Worm (Caenorhabditis elegans) whole organism, L4/young adult: ENCODE data around the gene dct-1.

Experiments used
- W03F9.2 ChIP-seq: fragments of 150-350 bp; optimal IDR thresholded peaks from 2 replicates; lab custom pipeline; 2014; ENCODE audit warnings: missing biosample characterization, missing genetic modification characterization
- dao-5 ChIP-seq: sonication (generic microtip); optimal IDR thresholded peaks from 2 replicates; lab custom pipeline; 2016; ENCODE audit warnings: missing genotype, missing genetic modification characterization, moderate library complexity, missing compliant biosample characterization
- him-1 ChIP-seq: sonication (generic microtip); optimal IDR thresholded peaks from 2 replicates; lab custom pipeline; 2016; ENCODE audit warnings: missing genotype, missing genetic modification reagents, missing genetic modification characterization, missing compliant biosample characterization

Gene dct-1

ce11 chrX:7952226-7953062 is 1.7 kb upstream of the dct-1 start:
- no peak for TF ChIP-seq W03F9.2 (tag; lab: Kevin White, UChicago)
- TF ChIP-seq dao-5 (tag; lab: Kevin White, UChicago) = no peak
- no peak for TF ChIP-seq him-1 (tag; lab: Kevin White, UChicago)

- no peak for TF ChIP-seq him-1 (tag; lab: Kevin White, UChicago)
- TF ChIP-seq dao-5 (tag; lab: Kevin White, UChicago) = no peak
- TF ChIP-seq W03F9.2 (tag; lab: Kevin White, UChicago) = no peak
Measured at ce11 chrX:7953063-7953337, 1.2 kb upstream of the dct-1 start.

ce11 chrX:7953695-7954094 is 459 bp upstream of the dct-1 start:
- no peak for TF ChIP-seq dao-5 (tag; lab: Kevin White, UChicago)
- TF ChIP-seq him-1 (tag; lab: Kevin White, UChicago) = no peak
- no peak for TF ChIP-seq W03F9.2 (tag; lab: Kevin White, UChicago)

ce11 chrX:7956449-7956848 is 2.3 kb downstream of the dct-1 start:
- TF ChIP-seq W03F9.2 (tag; lab: Kevin White, UChicago) (no peak), him-1 (tag; lab: Kevin White, UChicago) (no peak), dao-5 (tag; lab: Kevin White, UChicago) (no peak)

DNA sequence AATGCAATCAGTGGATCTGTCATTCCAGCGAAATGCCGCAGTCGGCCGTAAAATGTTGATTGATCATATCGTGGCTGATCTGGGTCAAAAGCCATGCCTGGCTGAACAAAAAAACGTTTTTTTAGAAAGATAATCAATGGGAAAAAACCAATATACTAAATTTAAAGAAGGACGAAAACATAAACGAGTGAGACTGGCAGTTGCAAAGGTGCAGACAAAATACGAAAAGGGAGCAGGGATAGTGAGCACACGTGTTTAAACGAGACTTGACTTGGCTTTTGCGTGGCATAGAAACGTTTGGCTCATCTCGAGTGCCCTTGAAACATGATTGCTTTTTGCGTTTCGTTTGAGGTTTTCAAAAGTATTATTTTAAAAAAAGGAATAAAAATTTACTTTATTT is 4.0 kb downstream of the dct-1 start, which contains the start of gene sfxn-2:
Gene sfxn-2, minus strand, starts transcription at position 101 of the 400 bp plus-strand sequence.
- TF ChIP-seq dao-5 (tag; lab: Kevin White, UChicago) (no peak), W03F9.2 (tag; lab: Kevin White, UChicago) (no peak), him-1 (tag; lab: Kevin White, UChicago) (no peak)

- TF ChIP-seq dao-5 (tag; lab: Kevin White, UChicago) (no peak), W03F9.2 (tag; lab: Kevin White, UChicago) (no peak), him-1 (tag; lab: Kevin White, UChicago) (no peak)
Measured at ce11 chrX:7961623-7962022, 7.5 kb downstream of the dct-1 start, which contains the start of gene sem-5. Gene sem-5, minus strand, starts transcription at chrX:7961723.

DNA sequence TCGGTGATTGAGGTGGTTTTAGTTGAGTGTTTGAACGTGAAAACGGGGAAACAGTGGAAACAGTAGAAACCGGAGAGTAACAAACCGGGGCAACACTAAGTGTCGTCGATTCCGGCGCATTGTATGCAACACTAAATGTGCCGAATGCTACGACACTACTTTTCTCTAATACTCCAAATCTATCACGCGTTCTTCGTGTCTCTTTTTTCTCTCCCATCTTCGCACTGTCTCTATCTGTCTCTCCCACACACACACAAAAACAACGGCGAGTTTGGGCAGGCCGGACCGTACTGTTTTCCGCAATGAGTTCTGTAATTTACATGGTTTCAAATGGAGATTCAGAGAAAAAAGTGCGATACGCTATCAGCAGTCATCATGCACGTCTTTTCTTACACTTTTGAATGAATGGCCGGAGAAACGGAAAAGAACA is 7.9 kb downstream of the dct-1 start:
- TF ChIP-seq dao-5 (tag; lab: Kevin White, UChicago) = no peak
- TF ChIP-seq him-1 (tag; lab: Kevin White, UChicago) = no peak
- TF ChIP-seq W03F9.2 (tag; lab: Kevin White, UChicago) = no peak

DNA sequence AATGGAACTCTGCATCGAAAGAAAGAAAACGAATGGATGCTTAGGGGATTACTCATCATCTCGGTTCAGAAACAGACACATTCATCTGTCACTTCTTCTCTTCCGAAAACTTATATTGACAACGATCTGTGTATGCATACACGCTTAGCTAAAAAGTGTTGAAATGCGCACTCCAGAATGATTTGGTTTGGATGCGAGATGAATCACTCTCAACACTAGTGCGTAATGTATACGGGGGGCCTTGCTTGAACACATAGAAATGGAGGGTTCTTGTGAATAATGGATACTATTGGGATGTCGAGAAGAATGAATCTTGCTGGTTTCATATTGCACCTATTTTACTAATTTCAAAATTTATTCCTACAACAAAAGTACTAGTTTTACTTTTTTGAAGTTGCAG is 9.9 kb downstream of the dct-1 start:
- TF ChIP-seq W03F9.2 (tag; lab: Kevin White, UChicago) (no peak), dao-5 (tag; lab: Kevin White, UChicago) (no peak), him-1 (tag; lab: Kevin White, UChicago) (no peak)

DNA sequence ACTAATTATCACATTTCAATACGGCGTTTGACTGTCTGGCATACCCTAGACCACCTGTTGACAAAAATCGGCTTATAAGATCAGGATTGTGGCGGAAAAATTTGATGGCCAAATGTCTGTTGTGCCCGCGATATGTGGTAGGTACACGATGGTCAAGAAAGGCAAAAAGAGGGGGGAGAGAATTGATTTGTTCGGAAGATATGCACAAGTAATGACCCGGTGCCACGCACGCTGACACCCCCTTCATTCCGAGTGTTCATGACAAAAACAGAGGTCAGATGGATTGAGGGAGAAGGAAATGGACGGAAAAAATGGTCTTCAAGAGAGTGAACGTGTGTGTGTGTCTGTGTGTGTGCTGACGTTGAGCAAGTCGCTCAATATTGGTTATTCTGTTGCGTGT is 11.3 kb downstream of the dct-1 start:
- TF ChIP-seq W03F9.2 (tag; lab: Kevin White, UChicago) = no peak
- TF ChIP-seq dao-5 (tag; lab: Kevin White, UChicago) = no peak
- no peak for TF ChIP-seq him-1 (tag; lab: Kevin White, UChicago)

DNA sequence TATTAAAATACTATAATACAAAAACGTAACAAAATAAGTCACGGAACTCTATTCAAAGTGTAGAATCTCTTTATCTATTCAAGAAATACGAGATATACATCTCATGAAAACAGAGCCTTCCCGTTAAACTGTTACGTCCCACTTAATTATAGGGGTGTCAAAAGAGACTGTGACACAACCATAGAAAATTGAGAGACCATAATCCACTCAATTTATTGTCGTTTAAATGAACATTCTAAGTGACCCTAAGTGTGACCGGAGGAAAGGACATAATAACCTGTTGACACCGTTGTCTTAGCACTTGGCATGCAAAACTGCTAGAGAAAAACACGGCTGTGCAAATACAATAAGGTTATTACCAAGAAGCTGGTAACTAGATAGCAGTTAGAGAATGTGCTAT is 14.4 kb downstream of the dct-1 start:
- TF ChIP-seq W03F9.2 (tag; lab: Kevin White, UChicago) = no peak

DNA sequence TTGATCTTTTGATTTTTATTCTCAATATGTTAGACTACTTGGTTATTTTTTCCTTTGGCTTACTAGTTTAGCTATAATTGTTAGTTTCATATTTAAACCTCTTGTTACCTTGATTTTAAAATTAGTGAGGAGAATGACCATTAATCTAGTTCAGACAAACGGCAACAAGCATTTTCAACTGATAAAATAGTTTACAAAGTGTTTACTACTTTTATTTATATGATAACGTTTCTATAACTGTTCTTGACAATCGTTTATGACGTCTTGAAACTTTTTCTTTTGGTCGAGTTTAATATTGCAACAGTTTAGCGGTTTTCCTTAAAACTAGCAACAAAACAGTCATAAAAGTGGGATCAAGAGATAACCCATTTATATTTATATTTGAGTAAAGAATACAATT is 21.6 kb downstream of the dct-1 start:
- TF ChIP-seq W03F9.2 (tag; lab: Kevin White, UChicago) (no peak), dao-5 (tag; lab: Kevin White, UChicago) (no peak), him-1 (tag; lab: Kevin White, UChicago) (no peak)

ce11 chrX:7976400-7976799 is 22.2 kb downstream of the dct-1 start, which contains the start of gene F45E1.5:
Gene F45E1.5, plus strand, starts transcription at chrX:7976700.
- no peak for TF ChIP-seq him-1 (tag; lab: Kevin White, UChicago)
- no peak for TF ChIP-seq dao-5 (tag; lab: Kevin White, UChicago)
- TF ChIP-seq W03F9.2 (tag; lab: Kevin White, UChicago) = no peak

- no peak for TF ChIP-seq dao-5 (tag; lab: Kevin White, UChicago)
- no peak for TF ChIP-seq him-1 (tag; lab: Kevin White, UChicago)
Measured at ce11 chrX:7977452-7977851, 23.3 kb downstream of the dct-1 start.

DNA sequence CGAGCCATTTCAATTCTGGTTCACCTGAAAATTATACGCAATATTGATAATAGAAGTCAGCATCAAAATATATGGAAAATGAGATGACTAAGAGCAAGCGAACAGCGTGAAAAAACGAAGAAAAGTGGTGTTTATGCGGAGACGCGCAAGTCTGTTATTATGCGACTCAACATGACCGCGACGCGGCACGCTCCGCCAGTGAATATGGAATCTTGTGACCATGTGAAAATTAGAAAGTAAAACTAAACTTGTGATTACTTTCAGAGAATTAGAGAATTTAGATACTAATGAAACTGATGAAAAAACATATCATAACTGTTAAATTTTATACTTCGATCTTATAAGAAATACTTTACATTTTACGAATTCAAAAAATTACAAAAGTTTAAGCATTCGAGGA is 27.9 kb downstream of the dct-1 start, which contains the start of gene his-71:
Gene his-71, minus strand, starts transcription at position 24 of the 400 bp plus-strand sequence.
- no peak for TF ChIP-seq him-1 (tag; lab: Kevin White, UChicago)
- TF ChIP-seq dao-5 (tag; lab: Kevin White, UChicago) = no peak
- TF ChIP-seq W03F9.2 (tag; lab: Kevin White, UChicago) = no peak
